Worm (Caenorhabditis elegans): ENCODE measurements around the gene F38B7.3.

F38B7.3 gene

ce11 chrV:11532964-11533363, 15.9 kb upstream of the F38B7.3 start (continued):
- TF ChIP-seq jun-1 (tag; optimal IDR thresholded peaks at IDR 0.05) (no peak), ama-1 (optimal IDR thresholded peaks at IDR 0.05) (peak; percentile 64), mdl-1 (tag; optimal IDR thresholded peaks at IDR 0.05) (peak in 1 of 2 experiments; percentile 70), daf-8 (GFP tag; IDR thresholded peaks at IDR 0.05) (no peak), nhr-41 (GFP tag; IDR thresholded peaks at IDR 0.05) (no peak), nhr-111 (GFP tag; optimal IDR thresholded peaks at IDR 0.05) (no peak), Y5F2A.4 (GFP tag; optimal IDR thresholded peaks at IDR 0.05) (no peak), sdz-12 (GFP tag; optimal IDR thresholded peaks at IDR 0.05) (no peak), F26F4.8 (GFP tag; conservative IDR thresholded peaks at IDR 0.05) (no peak), F44E2.7 (GFP tag; IDR thresholded peaks at IDR 0.05) (no peak), fos-1 (tag; optimal IDR thresholded peaks at IDR 0.05) (no peak), aha-1 (tag) (peak; percentile 69), T20F7.1 (GFP tag; optimal IDR thresholded peaks at IDR 0.05) (no peak), ceh-44 (GFP tag; IDR thresholded peaks at IDR 0.05) (no peak), zip-2 (tag; optimal IDR thresholded peaks at IDR 0.05) (no peak), nhr-6 (tag; optimal IDR thresholded peaks at IDR 0.05) (no peak), cey-2 (tag; optimal IDR thresholded peaks at IDR 0.05; ENCODE audit: borderline replicate concordance, insufficient read depth) (no peak), lin-1 (GFP tag; IDR thresholded peaks at IDR 0.05) (no peak), spr-1 (tag; optimal IDR thresholded peaks at IDR 0.05) (no peak), set-16 (GFP tag; IDR thresholded peaks at IDR 0.05) (peak; percentile 70), lin-39 (tag; optimal IDR thresholded peaks at IDR 0.05) (no peak), unc-62 (GFP tag; optimal IDR thresholded peaks at IDR 0.05 in 1 of 2) (peak in 1 of 2 experiments; percentile 62), unc-62 (tag; optimal IDR thresholded peaks at IDR 0.05) (no peak), nhr-25 (tag; optimal IDR thresholded peaks at IDR 0.05; ENCODE audit: borderline replicate concordance, insufficient read depth) (peak; percentile 87), nhr-11 (tag; optimal IDR thresholded peaks at IDR 0.05) (no peak), Y48G9A.11 (GFP tag; IDR thresholded peaks at IDR 0.05) (no peak), nhr-10 (tag; optimal IDR thresholded peaks at IDR 0.05) (no peak), mdt-29 (GFP tag; IDR thresholded peaks at IDR 0.05) (peak; percentile 31; the same call in 1 of the 2 replicates), hlh-30 (tag; optimal IDR thresholded peaks at IDR 0.05; ENCODE audit: insufficient read depth) (peak; percentile 36), nhr-48 (tag; optimal IDR thresholded peaks at IDR 0.05) (no peak), skn-1 (tag; optimal IDR thresholded peaks at IDR 0.05) (no peak), Y75B8A.6 (GFP tag; IDR thresholded peaks at IDR 0.05) (0 out of 2 replicates have a peak, but pooled peaks have one; percentile 35), mes-2 (tag; optimal IDR thresholded peaks at IDR 0.05; ENCODE audit: poor library complexity, severe bottlenecking) (peak; percentile 33), pqm-1 (tag; optimal IDR thresholded peaks at IDR 0.05) (no peak), egl-43 (GFP tag; IDR thresholded peaks at IDR 0.05) (peak; percentile 72; the same call in 1 of the 2 replicates), hif-1 (tag; optimal IDR thresholded peaks at IDR 0.05) (no peak), F10B5.3 (tag; optimal IDR thresholded peaks at IDR 0.05) (no peak), nhr-77 (tag; optimal IDR thresholded peaks at IDR 0.05) (no peak), mxl-2 (GFP tag; conservative IDR thresholded peaks at IDR 0.05) (no peak), Y105C5A.15 (GFP tag; IDR thresholded peaks at IDR 0.05) (no peak), daf-19 (GFP tag; conservative IDR thresholded peaks at IDR 0.05) (no peak), dmd-8 (GFP tag; IDR thresholded peaks at IDR 0.05) (no peak), ceh-62 (tag; optimal IDR thresholded peaks at IDR 0.05) (no peak), lin-13 (GFP tag; optimal IDR thresholded peaks at IDR 0.05) (no peak), ZK337.2 (GFP tag; IDR thresholded peaks at IDR 0.05) (no peak), madf-9 (GFP tag; conservative IDR thresholded peaks at IDR 0.05) (no peak), ctbp-1 (GFP tag; IDR thresholded peaks at IDR 0.05) (no peak), dmd-6 (GFP tag; IDR thresholded peaks at IDR 0.05) (no peak), dpl-1 (GFP tag; optimal IDR thresholded peaks at IDR 0.05) (no peak), unc-39 (tag; optimal IDR thresholded peaks at IDR 0.05) (no peak), zfp-3 (GFP tag; conservative IDR thresholded peaks at IDR 0.05) (no peak; the same call in 1 of the 2 replicates), lin-15B (tag; optimal IDR thresholded peaks at IDR 0.05) (no peak)

Measured in whole organism, L4 larva.